Fruit fly (Drosophila melanogaster) whole organism, adult: ENCODE results near the gene scyl.
A peak's percentile ranks its signal among the peaks of the same experiment; 100 is the strongest.

Experiments used
- CG14711 ChIP-seq: fragments of 200-800 bp; sonication (Bioruptor generic); optimal IDR thresholded peaks from 2 replicates; lab custom pipeline; 2018; ENCODE audit warnings: missing biosample characterization, mild to moderate bottlenecking, missing genetic modification characterization, moderate library complexity
- CG1620 ChIP-seq: fragments of 200-800 bp; sonication (Bioruptor generic); optimal IDR thresholded peaks from 2 replicates; lab custom pipeline; 2016; ENCODE audit warnings: missing biosample characterization, missing genetic modification characterization
- CG7045 ChIP-seq: fragments of 200-800 bp; sonication (Bioruptor generic); optimal IDR thresholded peaks from 2 replicates; lab custom pipeline; 2017; ENCODE audit warnings: missing biosample characterization, mild to moderate bottlenecking, missing genetic modification characterization
- cnc ChIP-seq, 2 experiments: fragments of >200 bp; optimal IDR thresholded peaks; 2 replicates each; lab custom pipeline; 2017
- kay ChIP-seq: fragments of 200-800 bp; sonication (Bioruptor generic); peaks from one replicate; lab custom pipeline; 2016; ENCODE audit warnings: missing biosample characterization, missing genetic modification characterization, borderline replicate concordance
- ovo ChIP-seq: fragments of 200-800 bp; sonication (Bioruptor generic); optimal IDR thresholded peaks from 2 replicates; lab custom pipeline; 2016; ENCODE audit warnings: missing biosample characterization, missing genetic modification characterization
- pad ChIP-seq: fragments of 200-800 bp; sonication (Bioruptor generic); optimal IDR thresholded peaks from 3 replicates; lab custom pipeline; 2017; ENCODE audit warnings: missing biosample characterization, missing genetic modification characterization, mild to moderate bottlenecking, moderate library complexity, missing genetic modification reagents

- TF ChIP-seq ovo (GFP tag; lab: Kevin White, UChicago) (no peak), cnc (optimal IDR thresholded peaks at IDR 0.05; lab: Kevin White, UChicago) (no peak), CG7045 (no peak), CG14711 (tag; lab: Kevin White, UChicago) (no peak), kay (GFP tag; lab: Kevin White, UChicago) (peak; percentile 50), CG1620 (no peak), pad (GFP tag; lab: Kevin White, UChicago) (no peak)
Measured at dm6 chr3L:11286603-11287011, 34.5 kb downstream of the scyl start.
